Worm (Caenorhabditis elegans) whole organism, young adult: ENCODE data around the gene hcp-2.

Experiments used
- B0019.2 ChIP-seq: fragments of 200-800 bp; sonication (Bioruptor generic); conservative IDR thresholded peaks from 2 replicates; pipeline ENCODE4 v1.3.6; 2022; ENCODE audit warnings: missing genetic modification reagents, missing genetic modification characterization, missing compliant biosample characterization
- B0336.3 ChIP-seq: fragments of 200-800 bp; sonication (Bioruptor generic); IDR thresholded peaks from 2 replicates; pipeline ENCODE4 v1.3.6; 2022; ENCODE audit warnings: missing genetic modification characterization, missing compliant biosample characterization
- C17E4.6 ChIP-seq: fragments of 200-800 bp; sonication (Bioruptor generic); IDR thresholded peaks from 2 replicates; pipeline ENCODE4 v1.3.6; 2022; ENCODE audit warnings: missing genetic modification reagents, missing genetic modification characterization, missing compliant biosample characterization
- D2030.7 ChIP-seq: fragments of 200-800 bp; sonication (Bioruptor generic); IDR thresholded peaks from 2 replicates; pipeline ENCODE4 v1.3.6; 2022; ENCODE audit warnings: missing genetic modification reagents, missing genetic modification characterization, missing compliant biosample characterization
- F37B4.10 ChIP-seq: fragments of 200-800 bp; sonication (Bioruptor generic); IDR thresholded peaks from 2 replicates; pipeline ENCODE4 v1.3.6; 2022; ENCODE audit warnings: missing genetic modification characterization, missing compliant biosample characterization
- F49E8.2 ChIP-seq: sonication (generic microtip); optimal IDR thresholded peaks from 3 replicates; lab custom pipeline; 2017; ENCODE audit warnings: missing genetic modification characterization, mild to moderate bottlenecking, missing compliant biosample characterization, antibody characterized with exemption, moderate library complexity; ENCODE audit not compliant: insufficient read depth
- F57C9.4 ChIP-seq: sonication (generic microtip); optimal IDR thresholded peaks from 2 replicates; lab custom pipeline; 2017; ENCODE audit warnings: mild to moderate bottlenecking, missing genetic modification characterization, missing compliant biosample characterization
- Y53G8AR.9 ChIP-seq: fragments of 200-800 bp; sonication (Bioruptor generic); conservative IDR thresholded peaks from 2 replicates; pipeline ENCODE4 v1.3.6; 2022; ENCODE audit warnings: missing genetic modification reagents, missing genetic modification characterization, missing compliant biosample characterization
- attf-3 ChIP-seq: fragments of 200-800 bp; sonication (Bioruptor generic); conservative IDR thresholded peaks from 2 replicates; pipeline ENCODE4 v1.3.6; 2022; ENCODE audit warnings: missing genetic modification reagents, missing genetic modification characterization, missing compliant biosample characterization
- attf-5 ChIP-seq: fragments of 200-800 bp; sonication (Bioruptor generic); optimal IDR thresholded peaks from 2 replicates; lab custom pipeline; 2018; ENCODE audit warnings: mild to moderate bottlenecking, missing genetic modification characterization, missing compliant biosample characterization
- attf-6 ChIP-seq: fragments of 200-800 bp; sonication (Bioruptor generic); IDR thresholded peaks from 2 replicates; pipeline ENCODE4 v1.3.6; 2022; ENCODE audit warnings: missing genetic modification reagents, missing genetic modification characterization, missing compliant biosample characterization
- bed-1 ChIP-seq: fragments of 200-800 bp; sonication (Bioruptor generic); IDR thresholded peaks from 2 replicates; pipeline ENCODE4 v1.3.6; 2022; ENCODE audit warnings: missing genetic modification reagents, missing genetic modification characterization, missing compliant biosample characterization
- bed-2 ChIP-seq: fragments of 200-800 bp; sonication (Bioruptor generic); IDR thresholded peaks from 2 replicates; pipeline ENCODE4 v1.3.6; 2022; ENCODE audit warnings: missing genetic modification reagents, missing genetic modification characterization, missing compliant biosample characterization
- cebp-1 ChIP-seq, 2 experiments: fragments of 200-800 bp in 1 of 2; sonication (Bioruptor generic) in 1 of 2; sonication (generic microtip) in 1 of 2; IDR thresholded peaks in 1 of 2; optimal IDR thresholded peaks in 1 of 2; 2 replicates each; pipeline versions ENCODE4 v1.3.6 to Lab custom; 2017 to 2022; ENCODE audit warnings: missing compliant biosample characterization in 2 of 2, missing genetic modification characterization in 2 of 2, mild to moderate bottlenecking in 1 of 2, missing genetic modification reagents in 1 of 2, moderate library complexity in 1 of 2
- ceh-27 ChIP-seq: fragments of 200-800 bp; sonication (Bioruptor generic); optimal IDR thresholded peaks from 2 replicates; lab custom pipeline; 2018; ENCODE audit warnings: mild to moderate bottlenecking, missing genetic modification characterization, moderate library complexity, missing compliant biosample characterization
- ceh-58 ChIP-seq: fragments of 200-800 bp; sonication (Bioruptor generic); IDR thresholded peaks from 2 replicates; pipeline ENCODE4 v1.3.6; 2022; ENCODE audit warnings: missing genetic modification characterization, missing compliant biosample characterization
- dox-1 ChIP-seq: fragments of 200-800 bp; sonication (Bioruptor generic); IDR thresholded peaks from 2 replicates; pipeline ENCODE4 v1.3.6; 2022; ENCODE audit warnings: missing genetic modification reagents, missing genetic modification characterization, missing compliant biosample characterization
- dpff-1 ChIP-seq: sonication (generic microtip); optimal IDR thresholded peaks from 2 replicates; lab custom pipeline; 2017; ENCODE audit warnings: mild to moderate bottlenecking, missing genetic modification characterization, missing compliant biosample characterization
- dpl-1 ChIP-seq: fragments of 150-350 bp; optimal IDR thresholded peaks from 2 replicates; lab custom pipeline; 2014; ENCODE audit warnings: missing biosample characterization, missing genetic modification reagents, missing genetic modification characterization
- egl-18 ChIP-seq: fragments of 200-800 bp; sonication (Bioruptor generic); IDR thresholded peaks from 2 replicates; pipeline ENCODE4 v1.3.6; 2022; ENCODE audit warnings: missing genetic modification reagents, missing genetic modification characterization, missing compliant biosample characterization
- egrh-3 ChIP-seq: fragments of 200-800 bp; sonication (Bioruptor generic); IDR thresholded peaks from 2 replicates; pipeline ENCODE4 v1.3.6; 2022; ENCODE audit warnings: missing genetic modification reagents, missing genetic modification characterization, missing compliant biosample characterization
- hlh-26 ChIP-seq: fragments of 200-800 bp; sonication (Bioruptor generic); conservative IDR thresholded peaks from 2 replicates; pipeline ENCODE4 v1.3.6; 2022; ENCODE audit warnings: missing genetic modification reagents, missing genetic modification characterization, missing compliant biosample characterization
- let-607 ChIP-seq, 2 experiments: fragments of 200-800 bp in 1 of 2; sonication (Bioruptor generic) in 1 of 2; sonication (generic microtip) in 1 of 2; optimal IDR thresholded peaks; 2 replicates each; lab custom pipeline; 2016 to 2018; ENCODE audit warnings: mild to moderate bottlenecking in 2 of 2, missing compliant biosample characterization in 2 of 2, missing genetic modification characterization in 2 of 2, moderate library complexity in 2 of 2, missing genotype in 1 of 2
- lin-54 ChIP-seq: fragments of 200-800 bp; sonication (Bioruptor generic); optimal IDR thresholded peaks from 2 replicates; lab custom pipeline; 2018; ENCODE audit warnings: mild to moderate bottlenecking, missing genetic modification characterization, missing compliant biosample characterization
- madf-3 ChIP-seq: fragments of 200-800 bp; sonication (Bioruptor generic); IDR thresholded peaks from 2 replicates; pipeline ENCODE4 v1.3.6; 2022; ENCODE audit warnings: missing genetic modification reagents, missing genetic modification characterization, missing compliant biosample characterization
- madf-6 ChIP-seq: fragments of 200-800 bp; sonication (Bioruptor generic); IDR thresholded peaks from 2 replicates; pipeline ENCODE4 v1.3.6; 2022; ENCODE audit warnings: missing genetic modification reagents, missing genetic modification characterization, missing compliant biosample characterization
- mcd-1 ChIP-seq: fragments of 200-800 bp; sonication (Bioruptor generic); IDR thresholded peaks from 2 replicates; pipeline ENCODE4 v1.3.6; 2022; ENCODE audit warnings: missing genetic modification reagents, missing genetic modification characterization, missing compliant biosample characterization
- pha-4 ChIP-seq: fragments of 150-350 bp; sonication (generic microtip); optimal IDR thresholded peaks from 2 replicates; lab custom pipeline; 2014; ENCODE audit warnings: missing biosample characterization, missing genetic modification reagents, missing genetic modification characterization
- snpc-1.3 ChIP-seq: sonication (generic microtip); optimal IDR thresholded peaks from 2 replicates; lab custom pipeline; 2017; ENCODE audit warnings: missing genetic modification characterization, mild to moderate bottlenecking, missing compliant biosample characterization, antibody characterized with exemption, moderate library complexity, missing genotype, missing genetic modification reagents; ENCODE audit not compliant: insufficient read depth
- tlf-1 ChIP-seq: fragments of 200-800 bp; sonication (Bioruptor generic); optimal IDR thresholded peaks from 2 replicates; lab custom pipeline; 2018; ENCODE audit warnings: mild to moderate bottlenecking, missing genetic modification characterization, missing compliant biosample characterization
- unc-130 ChIP-seq: sonication (generic microtip); optimal IDR thresholded peaks from 2 replicates; lab custom pipeline; 2016; ENCODE audit warnings: missing genetic modification reagents, missing genetic modification characterization, missing compliant biosample characterization
- zfh-2 ChIP-seq: fragments of 200-800 bp; sonication (Bioruptor generic); conservative IDR thresholded peaks from 2 replicates; pipeline ENCODE4 v1.3.6; 2022; ENCODE audit warnings: missing genetic modification reagents, missing genetic modification characterization, missing compliant biosample characterization
- ztf-22 ChIP-seq: fragments of 200-800 bp; sonication (Bioruptor generic); optimal IDR thresholded peaks from 2 replicates; lab custom pipeline; 2018; ENCODE audit warnings: mild to moderate bottlenecking, missing genetic modification characterization, moderate library complexity, missing compliant biosample characterization
- ztf-25 ChIP-seq: fragments of 200-800 bp; sonication (Bioruptor generic); IDR thresholded peaks from 2 replicates; pipeline ENCODE4 v1.3.6; 2022; ENCODE audit warnings: missing genetic modification reagents, missing genetic modification characterization, missing compliant biosample characterization
- ztf-26 ChIP-seq: sonication (generic microtip); optimal IDR thresholded peaks from 2 replicates; lab custom pipeline; 2017; ENCODE audit warnings: missing genetic modification characterization, missing compliant biosample characterization
- ztf-6 ChIP-seq: fragments of 200-800 bp; sonication (Bioruptor generic); IDR thresholded peaks from 2 replicates; pipeline ENCODE4 v1.3.6; 2022; ENCODE audit warnings: missing genetic modification reagents, missing genetic modification characterization, missing compliant biosample characterization

hcp-2 gene

DNA sequence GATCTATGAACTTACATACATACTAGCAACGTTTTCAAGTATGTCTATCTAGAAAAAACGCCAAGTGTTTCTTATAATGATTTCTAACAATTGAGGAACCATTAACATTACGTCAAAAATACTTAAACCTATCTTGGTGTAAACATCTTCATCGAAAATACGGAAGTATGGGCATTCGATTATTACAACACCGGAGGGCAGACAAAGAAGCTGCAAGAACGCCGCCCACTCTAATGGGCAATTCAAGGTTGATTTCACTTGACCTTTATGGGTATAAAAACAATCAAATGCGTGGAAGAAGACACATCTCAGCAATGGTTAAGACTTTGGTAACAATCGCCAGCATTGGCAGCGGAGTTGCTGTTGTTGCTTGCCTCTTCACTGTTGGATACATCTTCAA, 16.0 kb upstream of the hcp-2 start, which contains the start of gene col-146:
Gene col-146 (plus strand): TSS at position 301 of the 400 bp plus-strand sequence.
- TF ChIP-seq C17E4.6: no peak
- no peak for TF ChIP-seq snpc-1.3 (tag; lab: Kevin White, UChicago)
- TF ChIP-seq attf-3 (GFP tag; lab: Robert Waterston, UW): no peak
- TF ChIP-seq F49E8.2 (tag; lab: Kevin White, UChicago): no peak
- no peak for TF ChIP-seq ztf-25 (GFP tag; lab: Robert Waterston, UW)
- no peak for TF ChIP-seq attf-5 (GFP tag; lab: Kevin White, UChicago)
- no peak for TF ChIP-seq lin-54 (GFP tag; lab: Kevin White, UChicago)
- no peak for TF ChIP-seq ztf-26 (tag; lab: Kevin White, UChicago)
- no peak for TF ChIP-seq dpl-1 (GFP tag; lab: Kevin White, UChicago)
- TF ChIP-seq F57C9.4 (tag; lab: Kevin White, UChicago): no peak
- TF ChIP-seq egl-18 (GFP tag; lab: Robert Waterston, UW): no peak
- TF ChIP-seq tlf-1 (GFP tag; lab: Kevin White, UChicago): no peak
- TF ChIP-seq pha-4: no peak
- TF ChIP-seq hlh-26 (GFP tag; lab: Robert Waterston, UW): no peak
- TF ChIP-seq let-607 (tag; optimal IDR thresholded peaks at IDR 0.05; lab: Kevin White, UChicago): no peak
- TF ChIP-seq madf-3 (GFP tag; lab: Robert Waterston, UW): no peak
- TF ChIP-seq attf-6 (GFP tag; lab: Robert Waterston, UW): no peak

DNA sequence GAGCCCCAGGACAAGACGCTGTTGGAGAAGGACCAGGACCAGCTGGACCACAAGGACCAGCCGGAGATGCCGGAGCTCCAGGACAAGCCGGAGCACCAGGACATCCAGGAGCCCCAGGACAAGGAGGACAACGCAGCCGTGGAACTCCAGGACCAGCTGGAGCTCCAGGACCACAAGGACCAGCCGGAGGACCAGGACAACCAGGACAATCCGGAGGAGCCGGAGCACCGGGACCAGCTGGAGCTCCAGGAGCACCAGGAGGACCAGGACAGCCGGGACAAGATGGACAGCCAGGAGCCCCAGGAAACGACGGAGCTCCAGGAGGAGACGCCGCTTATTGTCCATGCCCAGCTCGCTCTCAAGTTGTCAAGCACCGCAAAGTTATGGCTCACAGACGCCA, 15.1 kb upstream of the hcp-2 start:
- TF ChIP-seq dox-1 (peak; percentile 34; the same call in 1 of the 2 replicates), unc-130 (no peak), B0336.3 (GFP tag; lab: Robert Waterston, UW) (no peak), egrh-3 (GFP tag; lab: Robert Waterston, UW) (peak; percentile 97), zfh-2 (GFP tag; lab: Robert Waterston, UW) (peak; percentile 72), mcd-1 (GFP tag; lab: Robert Waterston, UW) (peak; percentile 32; the same call in 1 of the 2 replicates)

DNA sequence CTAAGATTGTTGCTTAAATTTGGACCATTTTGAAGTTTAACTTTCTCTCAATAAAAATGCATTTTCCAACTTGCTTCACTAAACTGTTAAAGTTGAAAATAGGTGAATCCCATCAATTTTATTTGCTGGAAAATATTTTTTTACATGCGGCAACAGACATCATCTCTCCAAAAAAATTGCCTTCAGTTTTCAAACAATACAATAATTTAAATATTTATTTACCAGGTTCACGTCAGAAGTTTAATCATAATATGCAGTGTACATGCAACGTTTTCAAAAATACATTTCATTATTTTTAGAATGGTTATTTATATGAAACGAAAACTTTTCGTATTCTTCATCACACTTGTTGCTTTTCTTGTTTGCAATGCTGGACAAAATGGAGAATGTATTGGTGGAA, 14.7 kb upstream of the hcp-2 start, which contains the start of gene T06E4.5:
Gene T06E4.5 (plus strand): TSS at position 301 of the 400 bp plus-strand sequence.
- TF ChIP-seq madf-3 (GFP tag; lab: Robert Waterston, UW) (no peak), ceh-58 (GFP tag; lab: Robert Waterston, UW) (no peak), dpff-1 (no peak), dpl-1 (GFP tag; lab: Kevin White, UChicago) (no peak), D2030.7 (GFP tag; lab: Robert Waterston, UW) (no peak), B0019.2 (GFP tag; lab: Robert Waterston, UW) (no peak), tlf-1 (GFP tag; lab: Kevin White, UChicago) (no peak), Y53G8AR.9 (no peak), ceh-27 (GFP tag; lab: Kevin White, UChicago) (no peak), bed-2 (no peak), madf-6 (GFP tag; lab: Robert Waterston, UW) (no peak), cebp-1 (GFP tag; IDR thresholded peaks at IDR 0.05; lab: Robert Waterston, UW) (no peak), cebp-1 (tag; optimal IDR thresholded peaks at IDR 0.05; lab: Kevin White, UChicago) (no peak), ztf-6 (GFP tag; lab: Robert Waterston, UW) (no peak), attf-5 (GFP tag; lab: Kevin White, UChicago) (no peak), F37B4.10 (GFP tag; lab: Robert Waterston, UW) (no peak), ztf-22 (GFP tag; lab: Kevin White, UChicago) (no peak), bed-1 (GFP tag; lab: Robert Waterston, UW) (no peak)
